Fruit fly (Drosophila melanogaster) Kc167 (cell line): Measurements from ENCODE around the gene Nhe1.

Experiments
- Myc ChIP-seq: fragments of >200 bp; optimal IDR thresholded peaks from 2 replicates; lab custom pipeline; 2017; ENCODE audit warnings: missing external identifiers
- Sin3A ChIP-seq: fragments of >200 bp; optimal IDR thresholded peaks from 2 replicates; lab custom pipeline; 2018; ENCODE audit warnings: missing external identifiers
- h ChIP-seq: fragments of >200 bp; optimal IDR thresholded peaks from 3 replicates; lab custom pipeline; 2018; ENCODE audit warnings: missing external identifiers
- insv ChIP-seq: fragments of >200 bp; optimal IDR thresholded peaks from 3 replicates; lab custom pipeline; 2018; ENCODE audit warnings: missing external identifiers
- psq ChIP-seq: fragments of >200 bp; optimal IDR thresholded peaks from 2 replicates; lab custom pipeline; 2017; ENCODE audit warnings: missing external identifiers
- ttk ChIP-seq: sonication (Bioruptor generic); optimal IDR thresholded peaks from 2 replicates; lab custom pipeline; 2017; ENCODE audit warnings: missing external identifiers

The Nhe1 gene

DNA sequence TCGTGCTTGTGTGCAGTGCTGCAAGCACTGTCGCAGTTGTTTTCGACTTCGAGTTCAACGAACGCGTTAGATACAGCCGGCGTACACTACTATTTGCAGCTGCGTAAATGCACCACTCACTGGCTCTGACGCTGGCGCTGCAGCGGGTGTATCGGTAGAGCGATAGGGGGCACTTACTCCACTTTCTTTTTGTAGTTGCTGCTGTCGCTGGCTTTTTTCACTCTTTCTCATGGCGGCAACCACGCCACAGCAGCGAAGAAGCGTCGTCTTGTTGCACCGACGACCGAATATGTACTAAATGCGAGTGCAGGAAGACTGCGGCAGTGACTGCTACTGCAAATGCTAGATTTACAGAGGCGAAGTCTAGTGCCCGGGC is 14.9 kb upstream of the Nhe1 start, which contains the start of gene CG4822:
TSS of gene CG4822 (minus strand) at position 299 of the 376 bp plus-strand sequence.
- TF ChIP-seq psq (lab: Kevin White, UChicago) (no peak), ttk (no peak), h (lab: Kevin White, UChicago) (no peak), Sin3A (lab: Kevin White, UChicago) (no peak), Myc (no peak), insv (no peak)

DNA sequence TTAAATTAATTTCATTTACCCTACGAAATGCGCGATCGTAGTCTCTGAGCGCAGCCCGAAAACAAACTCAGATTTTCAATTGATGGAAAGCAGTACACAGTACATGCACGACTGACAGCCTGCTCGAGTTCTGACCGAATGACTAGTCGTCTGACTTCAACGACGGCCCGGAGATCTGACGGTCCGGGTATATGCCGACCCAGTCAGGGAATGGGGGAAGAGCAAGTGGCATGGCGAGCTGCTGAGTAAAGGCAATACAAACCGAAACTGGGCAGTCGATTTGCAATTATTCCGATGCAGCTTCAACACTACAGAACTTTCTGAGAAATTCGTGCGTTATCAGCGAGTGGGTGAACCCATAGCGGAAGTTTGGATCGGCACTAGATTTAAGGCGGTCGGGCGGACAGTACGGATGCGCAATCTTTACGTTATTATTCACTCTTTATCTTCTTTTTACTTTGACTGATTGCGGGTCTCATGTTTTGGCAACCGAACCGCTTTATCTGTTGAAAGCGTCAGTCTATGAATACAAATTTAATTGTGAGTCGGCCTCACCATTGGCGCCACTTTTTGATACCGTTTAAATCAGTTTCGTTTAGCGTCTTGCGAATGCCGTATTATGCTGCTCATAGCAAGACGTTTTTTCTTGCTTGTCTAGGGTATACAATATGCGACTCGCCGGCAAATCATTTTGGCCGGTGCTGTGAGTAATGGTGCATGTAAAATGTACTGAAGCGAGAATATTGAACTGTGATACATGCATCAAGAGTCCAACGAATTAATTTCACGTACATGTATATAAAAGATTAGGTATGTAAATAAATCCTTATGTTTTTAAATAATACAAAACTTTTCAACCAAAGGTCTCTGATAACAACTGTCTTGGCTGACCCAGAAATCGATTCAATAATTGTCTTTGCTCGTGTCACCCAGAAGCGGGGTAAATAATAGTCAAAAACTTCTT is 14.2 kb upstream of the Nhe1 start:
- TF ChIP-seq h (lab: Kevin White, UChicago), result no peak
- TF ChIP-seq Myc, result no peak
- no peak for TF ChIP-seq ttk
- no peak for TF ChIP-seq psq (lab: Kevin White, UChicago)
- no peak for TF ChIP-seq Sin3A (lab: Kevin White, UChicago)
- TF ChIP-seq insv, result no peak

DNA sequence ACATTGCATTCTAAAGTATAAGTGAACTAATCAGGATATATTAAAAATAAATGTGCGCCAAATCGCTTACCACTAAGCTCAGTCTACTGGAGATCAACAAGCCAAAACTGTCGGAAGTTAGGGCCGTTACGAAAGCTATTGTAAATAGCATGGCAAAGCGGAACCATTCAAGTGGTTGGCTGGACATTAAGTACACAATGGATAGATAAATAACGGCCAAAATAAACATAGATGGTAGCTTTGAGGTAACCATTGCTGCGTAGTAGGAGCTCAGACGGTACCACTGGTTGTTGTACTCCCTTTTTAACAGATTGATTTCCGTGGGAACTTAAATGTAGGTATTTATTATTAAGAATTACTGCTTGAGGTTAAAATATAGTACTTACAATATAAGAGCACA is 11.2 kb upstream of the Nhe1 start:
- no peak for TF ChIP-seq ttk
- TF ChIP-seq psq (lab: Kevin White, UChicago), result no peak
- TF ChIP-seq insv, result no peak
- no peak for TF ChIP-seq h (lab: Kevin White, UChicago)
- TF ChIP-seq Myc, result no peak
- TF ChIP-seq Sin3A (lab: Kevin White, UChicago), result no peak

DNA sequence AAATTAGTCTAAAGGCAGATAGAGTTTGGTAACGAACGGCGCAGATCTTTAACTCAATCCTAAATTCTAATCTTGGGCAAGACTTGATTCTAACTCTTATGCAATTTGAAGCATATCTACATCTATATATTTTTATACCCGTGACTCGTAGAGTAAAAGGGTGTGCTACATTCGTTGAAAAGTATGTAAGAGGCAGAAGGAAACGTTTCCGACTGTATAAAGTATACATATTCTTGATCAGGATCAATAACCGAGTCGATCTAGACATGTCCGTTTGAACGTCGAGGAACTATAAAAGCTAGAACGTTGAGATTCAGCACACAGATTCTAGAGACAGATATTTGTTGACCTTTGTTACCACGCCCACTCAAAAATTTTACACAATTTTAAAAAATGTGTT is 9.9 kb upstream of the Nhe1 start, which contains the start of gene CG13694:
TSS of gene CG13694 (minus strand) at position 101 of the 400 bp plus-strand sequence.
- TF ChIP-seq Myc (no peak), ttk (no peak), insv (no peak), psq (lab: Kevin White, UChicago) (no peak), h (lab: Kevin White, UChicago) (no peak)

- no peak for TF ChIP-seq h (lab: Kevin White, UChicago)
- TF ChIP-seq insv, result no peak
- TF ChIP-seq psq (lab: Kevin White, UChicago), result no peak
Measured at dm6 chr2L:114429-114828, 7.9 kb upstream of the Nhe1 start, which contains the start of gene ND-15. ND-15 (plus strand) TSS chr2L:114726.

DNA sequence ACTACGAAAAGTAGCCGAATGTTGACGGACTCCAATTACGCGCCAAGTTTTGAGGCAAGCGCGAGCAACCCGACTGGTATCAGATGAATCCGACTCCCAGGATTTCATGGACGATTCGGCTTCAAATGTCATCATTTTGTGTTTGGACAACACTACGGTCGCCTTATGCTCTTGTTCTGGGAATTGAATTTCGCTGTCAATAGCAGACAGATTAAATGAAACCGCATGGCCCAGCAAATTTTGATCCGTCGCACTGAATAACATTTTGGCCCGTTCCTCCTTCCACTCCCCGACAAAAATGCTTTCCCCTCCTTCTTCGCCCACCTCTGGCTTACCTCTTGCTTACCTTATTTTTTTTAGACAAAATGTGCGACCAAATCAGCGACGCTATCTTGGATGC is 3.5 kb upstream of the Nhe1 start:
- no peak for TF ChIP-seq insv
- no peak for TF ChIP-seq Myc
- TF ChIP-seq Sin3A (lab: Kevin White, UChicago), result no peak
- TF ChIP-seq h (lab: Kevin White, UChicago), result no peak
- TF ChIP-seq ttk, result no peak
- TF ChIP-seq psq (lab: Kevin White, UChicago), result no peak

- TF ChIP-seq insv (no peak), ttk (no peak), h (lab: Kevin White, UChicago) (no peak), psq (lab: Kevin White, UChicago) (no peak), Sin3A (lab: Kevin White, UChicago) (no peak), Myc (no peak)
Measured at dm6 chr2L:109098-109799, 2.7 kb upstream of the Nhe1 start.

- no peak for TF ChIP-seq Myc
- TF ChIP-seq insv, result no peak
- no peak for TF ChIP-seq h (lab: Kevin White, UChicago)
- TF ChIP-seq Sin3A (lab: Kevin White, UChicago), result no peak
- no peak for TF ChIP-seq psq (lab: Kevin White, UChicago)
- no peak for TF ChIP-seq ttk
Measured at dm6 chr2L:107476-108436, 1.2 kb upstream of the Nhe1 start.

dm6 chr2L:107032-107431 is 500 bp upstream of the Nhe1 start:
- TF ChIP-seq ttk (no peak), Sin3A (lab: Kevin White, UChicago) (no peak), insv (no peak), psq (lab: Kevin White, UChicago) (no peak), Myc (no peak), h (lab: Kevin White, UChicago) (no peak)

DNA sequence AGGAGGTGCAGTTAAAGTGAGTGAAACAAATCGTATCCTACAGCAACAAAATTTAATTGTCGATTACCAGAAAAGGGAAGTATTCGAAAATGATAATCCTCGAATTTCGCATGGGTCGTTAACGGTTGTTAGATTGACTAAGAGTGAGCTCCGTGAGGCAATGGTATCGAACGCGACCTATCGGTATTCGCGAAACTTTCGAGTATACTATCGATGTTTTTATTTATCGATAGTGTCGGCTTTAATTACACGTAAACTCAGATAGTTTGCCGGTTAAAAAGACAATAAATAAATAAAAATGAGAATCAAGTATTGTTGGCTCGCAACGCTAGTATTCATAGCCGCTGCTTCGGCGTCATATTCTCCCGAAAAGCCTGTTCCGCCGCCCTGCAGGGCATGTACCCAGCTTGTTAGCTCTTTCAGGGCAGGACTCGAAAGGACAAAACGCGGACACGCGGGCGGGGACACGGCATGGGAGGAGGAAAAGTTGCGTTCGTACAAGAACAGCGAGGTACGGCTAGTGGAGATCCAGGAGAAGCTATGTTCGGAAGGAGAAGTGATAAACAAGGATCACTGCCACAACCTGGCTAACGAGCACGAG is 4.3 kb downstream of the Nhe1 start, which contains the start of gene Creld:
TSS of gene Creld (plus strand) at position 220 of the 601 bp plus-strand sequence.
- no peak for TF ChIP-seq ttk
- TF ChIP-seq Sin3A (lab: Kevin White, UChicago), result no peak
- TF ChIP-seq Myc, result no peak
- TF ChIP-seq h (lab: Kevin White, UChicago), result no peak
- no peak for TF ChIP-seq insv
- no peak for TF ChIP-seq psq (lab: Kevin White, UChicago)

dm6 chr2L:94639-95059 is 11.9 kb downstream of the Nhe1 start, which contains the start of gene Zir:
Zir (plus strand) TSS chr2L:94739.
- TF ChIP-seq psq (lab: Kevin White, UChicago) (no peak), ttk (no peak), Myc (no peak), h (lab: Kevin White, UChicago) (no peak), Sin3A (lab: Kevin White, UChicago) (no peak), insv (no peak)
